Worm (Caenorhabditis elegans) whole organism, L4 larva: ENCODE measurements around the gene F46E10.2.

ENCODE experiments used
- aly-2 ChIP-seq: sonication (generic microtip); optimal IDR thresholded peaks from 2 replicates; lab custom pipeline; 2018; ENCODE audit warnings: missing biosample characterization, missing genetic modification characterization
- arid-1 ChIP-seq: fragments of 200-800 bp; sonication (Bioruptor generic); conservative IDR thresholded peaks from 2 replicates; pipeline ENCODE4 v1.3.6; 2022; ENCODE audit warnings: missing genetic modification reagents, missing genetic modification characterization, missing compliant biosample characterization
- ceh-62 ChIP-seq: sonication (generic microtip); optimal IDR thresholded peaks from 2 replicates; lab custom pipeline; 2017; ENCODE audit warnings: missing biosample characterization, missing genetic modification characterization
- ces-1 ChIP-seq: fragments of 150-350 bp; sonication (generic microtip); optimal IDR thresholded peaks from 4 replicates; lab custom pipeline; 2014; ENCODE audit warnings: missing biosample characterization, missing genetic modification reagents, missing genetic modification characterization
- lin-13 ChIP-seq: fragments of 150-350 bp; optimal IDR thresholded peaks from 2 replicates; lab custom pipeline; 2014; ENCODE audit warnings: missing biosample characterization, missing genetic modification reagents, missing genetic modification characterization
- nhr-11 ChIP-seq: fragments of 150-350 bp; optimal IDR thresholded peaks from 2 replicates; lab custom pipeline; 2014; ENCODE audit warnings: missing biosample characterization, missing genetic modification characterization
- nhr-28 ChIP-seq: fragments of 150-350 bp; optimal IDR thresholded peaks from 2 replicates; lab custom pipeline; 2014; ENCODE audit warnings: missing biosample characterization, missing genetic modification characterization
- nhr-42 ChIP-seq: fragments of 200-800 bp; sonication (Bioruptor generic); IDR thresholded peaks from 2 replicates; pipeline ENCODE4 v1.3.6; 2022; ENCODE audit warnings: missing genetic modification characterization, missing compliant biosample characterization
- nhr-76 ChIP-seq: fragments of 150-350 bp; optimal IDR thresholded peaks from 2 replicates; lab custom pipeline; 2014; ENCODE audit warnings: missing biosample characterization, missing genetic modification characterization
- rbr-2 ChIP-seq: sonication (generic microtip); optimal IDR thresholded peaks from 2 replicates; lab custom pipeline; 2016; ENCODE audit warnings: missing genotype, missing genetic modification characterization, missing compliant biosample characterization
- skn-1 ChIP-seq: fragments of 150-350 bp; optimal IDR thresholded peaks from 2 replicates; lab custom pipeline; 2014; ENCODE audit warnings: missing biosample characterization, missing genetic modification characterization
- snpc-4 ChIP-seq: fragments of 150-350 bp; optimal IDR thresholded peaks from 2 replicates; lab custom pipeline; 2014; ENCODE audit warnings: missing biosample characterization, missing genetic modification characterization

DNA sequence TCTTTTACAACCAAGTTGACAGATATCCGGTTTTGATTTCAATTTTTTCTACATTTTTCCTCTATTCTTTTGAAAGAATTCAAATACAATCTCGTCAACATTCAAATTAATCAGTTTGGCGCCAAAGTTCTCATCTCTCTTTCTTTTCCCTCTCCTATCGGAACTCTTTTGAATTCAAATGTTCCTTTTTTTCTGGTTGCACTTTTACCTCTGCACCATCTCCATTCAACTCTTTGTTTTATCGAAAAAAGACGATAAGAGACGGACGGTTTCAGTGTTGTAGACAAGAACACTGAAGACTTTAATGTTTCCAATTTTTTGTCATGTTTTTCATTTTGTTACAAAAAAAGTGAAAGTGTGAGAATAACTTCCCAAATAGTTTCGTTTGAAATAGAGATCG, 44.2 kb upstream of the F46E10.2 start:
- no peak for TF ChIP-seq arid-1 (GFP tag; lab: Robert Waterston, UW)
- TF ChIP-seq skn-1 (tag; lab: Kevin White, UChicago) = no peak
- TF ChIP-seq aly-2 (tag; lab: Kevin White, UChicago) = no peak
- TF ChIP-seq snpc-4 (tag; lab: Kevin White, UChicago) = no peak
- TF ChIP-seq nhr-28 (tag; lab: Kevin White, UChicago) = peak; percentile 72
- TF ChIP-seq nhr-76 = no peak
- no peak for TF ChIP-seq lin-13 (GFP tag; lab: Kevin White, UChicago)
- no peak for TF ChIP-seq rbr-2 (tag; lab: Kevin White, UChicago)
- no peak for TF ChIP-seq nhr-42 (GFP tag; lab: Robert Waterston, UW)
- TF ChIP-seq nhr-11 (tag; lab: Kevin White, UChicago) = no peak
- TF ChIP-seq ceh-62 (tag; lab: Kevin White, UChicago) = no peak
- TF ChIP-seq ces-1 (GFP tag; lab: Kevin White, UChicago) = no peak
